Worm (Caenorhabditis elegans): ENCODE data around the gene T04B2.7.

ce11 chrIV:10021283-10021682 lies 34.8 kb downstream of the T04B2.7 start, which contains the start of gene F44D12.19:
- TF ChIP-seq nhr-21 (tag; optimal IDR thresholded peaks at IDR 0.05), result no peak
- no peak for TF ChIP-seq ceh-82 (tag; optimal IDR thresholded peaks at IDR 0.05)
- TF ChIP-seq F13H6.1 (tag; optimal IDR thresholded peaks at IDR 0.05), result no peak
- TF ChIP-seq ZK546.5 (tag; optimal IDR thresholded peaks at IDR 0.05), result no peak

Data from whole organism, L2 larva.